Worm (Caenorhabditis elegans) whole organism, mixed stage, embryonic: ENCODE measurements around the gene C18E9.8.

Source experiments
- ceh-39 ChIP-seq: fragments of 150-350 bp; optimal IDR thresholded peaks from 2 replicates; lab custom pipeline; 2014; ENCODE audit warnings: missing biosample characterization, missing genetic modification characterization
- mep-1 ChIP-seq: fragments of 150-350 bp; optimal IDR thresholded peaks from 2 replicates; lab custom pipeline; 2017; ENCODE audit warnings: missing biosample characterization, missing genetic modification reagents, missing genetic modification characterization, inconsistent platforms
- nhr-12 ChIP-seq: fragments of 150-350 bp; optimal IDR thresholded peaks from 2 replicates; lab custom pipeline; 2014; ENCODE audit warnings: missing biosample characterization, missing genetic modification characterization
- nhr-237 ChIP-seq: fragments of 150-350 bp; optimal IDR thresholded peaks from 2 replicates; lab custom pipeline; 2014; ENCODE audit warnings: missing biosample characterization, missing genetic modification characterization
- nhr-28 ChIP-seq: fragments of 150-350 bp; optimal IDR thresholded peaks from 2 replicates; lab custom pipeline; 2014; ENCODE audit warnings: missing biosample characterization, missing genetic modification characterization
- snpc-4 ChIP-seq: fragments of 150-350 bp; optimal IDR thresholded peaks from 2 replicates; lab custom pipeline; 2014; ENCODE audit warnings: missing biosample characterization, missing genetic modification characterization
- sptf-1 ChIP-seq: sonication (generic microtip); optimal IDR thresholded peaks from 2 replicates; lab custom pipeline; 2017; ENCODE audit warnings: mild to moderate bottlenecking, missing genetic modification characterization, moderate library complexity, missing compliant biosample characterization
- unc-62 ChIP-seq: fragments of 150-350 bp; optimal IDR thresholded peaks from 2 replicates; lab custom pipeline; 2014; ENCODE audit warnings: missing biosample characterization, missing genetic modification reagents, missing genetic modification characterization
- ztf-11 ChIP-seq: fragments of 150-350 bp; optimal IDR thresholded peaks from 2 replicates; lab custom pipeline; 2014; ENCODE audit warnings: missing biosample characterization, missing genetic modification characterization

ce11 chrII:9029218-9029672, 41.4 kb upstream of the C18E9.8 start, which contains the start of gene F37B12.1:
- TF ChIP-seq ztf-11 (tag; lab: Kevin White, UChicago) (no peak), nhr-28 (tag; lab: Kevin White, UChicago) (no peak), unc-62 (GFP tag; lab: Kevin White, UChicago) (no peak), sptf-1 (no peak), ceh-39 (tag; lab: Kevin White, UChicago) (no peak), nhr-12 (tag; lab: Kevin White, UChicago) (no peak), mep-1 (tag; lab: Kevin White, UChicago) (no peak), snpc-4 (tag; lab: Kevin White, UChicago) (no peak), nhr-237 (tag; lab: Kevin White, UChicago) (no peak)
